Worm (Caenorhabditis elegans) whole organism, L2 larva: ENCODE measurements around the gene srg-22.

Experiments used
- R02D3.7 ChIP-seq: fragments of 150-350 bp; optimal IDR thresholded peaks from 2 replicates; lab custom pipeline; 2014; ENCODE audit warnings: missing biosample characterization, missing genetic modification characterization
- blmp-1 ChIP-seq: sonication (generic microtip); optimal IDR thresholded peaks from 2 replicates; lab custom pipeline; 2017; ENCODE audit warnings: missing genetic modification characterization, mild to moderate bottlenecking, missing compliant biosample characterization, antibody characterized with exemption, moderate library complexity; ENCODE audit not compliant: insufficient read depth
- fos-1 ChIP-seq: fragments of 150-350 bp; optimal IDR thresholded peaks from 2 replicates; lab custom pipeline; 2014; ENCODE audit warnings: missing biosample characterization, missing genetic modification characterization
- lsy-2 ChIP-seq, 2 experiments: fragments of 150-350 bp in 1 of 2; sonication (generic microtip) in 1 of 2; optimal IDR thresholded peaks; 2 replicates each; lab custom pipeline; 2014 to 2017; ENCODE audit warnings: missing biosample characterization in 2 of 2, missing genetic modification characterization in 2 of 2
- mdl-1 ChIP-seq, 2 experiments: fragments of 150-350 bp in 1 of 2; sonication (generic microtip) in 1 of 2; optimal IDR thresholded peaks; 2 replicates each; lab custom pipeline; 2017; ENCODE audit warnings: missing biosample characterization in 2 of 2, missing genetic modification characterization in 2 of 2
- snpc-4 ChIP-seq: fragments of 150-350 bp; optimal IDR thresholded peaks from 2 replicates; lab custom pipeline; 2014; ENCODE audit warnings: missing biosample characterization, missing genetic modification characterization

DNA sequence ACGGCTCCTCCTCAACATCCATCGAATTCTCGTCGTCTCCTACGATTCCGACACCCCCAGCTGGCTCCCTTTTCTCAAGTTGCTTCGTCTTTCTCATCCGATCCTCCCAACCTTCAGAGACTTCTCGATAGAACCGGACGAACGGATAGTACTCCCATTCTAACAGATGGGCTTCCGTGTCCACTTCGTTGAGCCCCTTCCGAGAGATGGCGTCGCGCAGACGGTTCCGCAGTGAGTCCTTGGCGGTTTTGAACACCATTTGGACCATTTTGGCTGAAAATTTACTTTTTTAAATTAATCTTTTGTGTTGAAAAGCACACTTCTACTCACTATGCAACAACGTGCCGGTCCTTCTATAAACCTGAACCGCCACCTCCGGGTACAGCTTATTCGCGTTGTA, 39.6 kb downstream of the srg-22 start:
- TF ChIP-seq snpc-4 = no peak
- TF ChIP-seq fos-1 (tag; lab: Kevin White, UChicago) = no peak
- no peak for TF ChIP-seq lsy-2 (tag; optimal IDR thresholded peaks at IDR 0.05; lab: Kevin White, UChicago)
- TF ChIP-seq mdl-1 (tag; optimal IDR thresholded peaks at IDR 0.05; lab: Kevin White, UChicago) = no peak
- no peak for TF ChIP-seq R02D3.7
- no peak for TF ChIP-seq blmp-1 (tag; lab: Kevin White, UChicago)
